Worm (Caenorhabditis elegans): Measurements from ENCODE around the gene pqn-29.

DNA sequence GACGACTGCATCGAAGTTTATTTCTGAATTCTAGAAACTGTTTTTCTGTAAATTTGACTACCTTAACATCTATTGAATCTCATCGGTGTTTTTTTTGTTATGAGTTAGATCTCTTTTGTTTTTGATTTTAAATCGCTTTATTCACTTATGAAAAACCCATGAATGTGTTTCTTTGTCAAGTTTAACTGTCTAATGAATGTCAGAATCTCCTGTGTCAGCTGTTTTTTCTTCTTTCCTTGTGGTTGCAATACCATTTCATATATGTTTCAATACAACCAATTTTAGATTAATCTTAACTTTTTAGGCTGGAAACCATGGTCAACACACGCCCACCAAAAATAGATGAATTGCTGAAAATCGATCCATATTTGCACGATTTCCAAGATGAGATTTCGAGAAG, 48.9 kb upstream of the pqn-29 start, which contains the start of gene T04A8.7:
- no peak for TF ChIP-seq him-1 (tag; optimal IDR thresholded peaks at IDR 0.05)
- TF ChIP-seq W03F9.2 (tag; optimal IDR thresholded peaks at IDR 0.05), result no peak

All from whole organism, L4/young adult.